Worm (Caenorhabditis elegans) whole organism, L1 larva: ENCODE data around the gene srbc-29.
A peak's percentile ranks its signal among the peaks of the same experiment; 100 is the strongest.

Experiments
- alr-1 ChIP-seq: fragments of 200-800 bp; sonication (Bioruptor generic); optimal IDR thresholded peaks from 2 replicates; lab custom pipeline; 2018; ENCODE audit warnings: borderline replicate concordance, mild to moderate bottlenecking, missing genetic modification characterization, missing compliant biosample characterization
- blmp-1 ChIP-seq: fragments of 150-350 bp; optimal IDR thresholded peaks from 2 replicates; lab custom pipeline; 2014; ENCODE audit warnings: missing biosample characterization, missing genetic modification characterization
- ceh-63 ChIP-seq: fragments of 200-800 bp; sonication (Bioruptor generic); optimal IDR thresholded peaks from 2 replicates; lab custom pipeline; 2018; ENCODE audit warnings: mild to moderate bottlenecking, missing genetic modification characterization, missing compliant biosample characterization
- dpl-1 ChIP-seq, 3 experiments: fragments of 150-350 bp in 2 of 3; sonication (generic microtip) in 1 of 3; optimal IDR thresholded peaks; 2 replicates each; lab custom pipeline; 2014 to 2017; ENCODE audit warnings: missing biosample characterization in 3 of 3, missing genetic modification characterization in 3 of 3, missing genetic modification reagents in 3 of 3
- efl-1 ChIP-seq, 4 experiments: fragments of 150-350 bp; optimal IDR thresholded peaks in 3 of 4; peaks in 1 of 4; 1 replicate in 1 of 4; 2 replicates in 3 of 4; lab custom pipeline; 2014; ENCODE audit warnings: missing biosample characterization in 2 of 4, missing genetic modification characterization in 2 of 4, missing genetic modification reagents in 2 of 4
- elt-2 ChIP-seq: sonication (generic microtip); optimal IDR thresholded peaks from 2 replicates; lab custom pipeline; 2016; ENCODE audit warnings: missing genetic modification characterization, mild to moderate bottlenecking, inconsistent platforms, missing compliant biosample characterization, missing genetic modification reagents
- elt-3 ChIP-seq, 6 experiments: fragments of 150-350 bp in 1 of 6; sonication (generic microtip); optimal IDR thresholded peaks; 2 replicates each; lab custom pipeline; 2017 to 2018; ENCODE audit warnings: missing biosample characterization in 6 of 6, missing genetic modification characterization in 6 of 6, inconsistent platforms in 1 of 6
- fkh-10 ChIP-seq: sonication (generic microtip); optimal IDR thresholded peaks from 2 replicates; lab custom pipeline; 2017; ENCODE audit warnings: missing biosample characterization, missing genetic modification reagents, missing genetic modification characterization
- fkh-8 ChIP-seq: sonication (generic microtip); optimal IDR thresholded peaks from 2 replicates; lab custom pipeline; 2016; ENCODE audit warnings: mild to moderate bottlenecking, missing genetic modification characterization, missing compliant biosample characterization
- hlh-17 ChIP-seq: fragments of 200-800 bp; sonication (Bioruptor generic); optimal IDR thresholded peaks from 2 replicates; lab custom pipeline; 2018; ENCODE audit warnings: missing genetic modification characterization, mild to moderate bottlenecking, missing compliant biosample characterization, moderate library complexity, borderline replicate concordance
- hpl-2 ChIP-seq: fragments of 150-350 bp; optimal IDR thresholded peaks from 2 replicates; lab custom pipeline; 2014; ENCODE audit warnings: missing biosample characterization, missing genetic modification reagents, missing genetic modification characterization
- isw-1 ChIP-seq: fragments of 200-800 bp; sonication (Bioruptor generic); IDR thresholded peaks from 2 replicates; pipeline ENCODE4 v1.3.6; 2022; ENCODE audit warnings: missing genetic modification characterization, missing compliant biosample characterization
- lin-13 ChIP-seq: fragments of 150-350 bp; optimal IDR thresholded peaks from 2 replicates; lab custom pipeline; 2014; ENCODE audit warnings: missing biosample characterization, missing genetic modification reagents, missing genetic modification characterization
- lin-14 ChIP-seq: fragments of 200-800 bp; sonication (Bioruptor generic); optimal IDR thresholded peaks from 2 replicates; lab custom pipeline; 2018; ENCODE audit warnings: mild to moderate bottlenecking, missing genetic modification characterization, moderate library complexity, missing compliant biosample characterization
- lin-35 ChIP-seq, 2 experiments: fragments of 150-350 bp; optimal IDR thresholded peaks; 2 replicates each; lab custom pipeline; 2014; ENCODE audit warnings: missing biosample characterization in 2 of 2, missing genetic modification characterization in 2 of 2, missing genetic modification reagents in 2 of 2
- mab-9 ChIP-seq: fragments of 200-800 bp; sonication (Bioruptor generic); IDR thresholded peaks from 2 replicates; pipeline ENCODE4 v1.3.6; 2022; ENCODE audit warnings: missing genetic modification reagents, missing genetic modification characterization, missing compliant biosample characterization
- mdl-1 ChIP-seq, 2 experiments: fragments of 150-350 bp; optimal IDR thresholded peaks; 2 replicates each; lab custom pipeline; 2014 to 2017; ENCODE audit warnings: missing biosample characterization in 2 of 2, missing genetic modification characterization in 2 of 2, inconsistent platforms in 1 of 2
- nhr-11 ChIP-seq: fragments of 150-350 bp; optimal IDR thresholded peaks from 2 replicates; lab custom pipeline; 2014; ENCODE audit warnings: missing biosample characterization, missing genetic modification characterization
- nhr-20 ChIP-seq: sonication (generic microtip); optimal IDR thresholded peaks from 2 replicates; lab custom pipeline; 2016; ENCODE audit warnings: mild to moderate bottlenecking, missing genetic modification characterization, missing compliant biosample characterization
- nhr-237 ChIP-seq: fragments of 150-350 bp; optimal IDR thresholded peaks from 2 replicates; lab custom pipeline; 2014; ENCODE audit warnings: missing biosample characterization, missing genetic modification characterization
- nhr-77 ChIP-seq: fragments of 150-350 bp; optimal IDR thresholded peaks from 2 replicates; lab custom pipeline; 2014; ENCODE audit warnings: missing biosample characterization, missing genetic modification characterization
- nhr-85 ChIP-seq: sonication (generic microtip); peaks from one replicate; lab custom pipeline; 2016; ENCODE audit warnings: missing genetic modification characterization, inconsistent platforms, missing compliant biosample characterization
- nhr-90 ChIP-seq: sonication (generic microtip); optimal IDR thresholded peaks from 2 replicates; lab custom pipeline; 2016; ENCODE audit warnings: mild to moderate bottlenecking, missing genetic modification characterization, missing compliant biosample characterization; ENCODE audit not compliant: poor library complexity
- pag-3 ChIP-seq: sonication (generic microtip); optimal IDR thresholded peaks from 2 replicates; lab custom pipeline; 2017; ENCODE audit warnings: missing genetic modification characterization, mild to moderate bottlenecking, missing compliant biosample characterization, antibody characterized with exemption, borderline replicate concordance; ENCODE audit not compliant: insufficient read depth
- pqm-1 ChIP-seq: sonication (generic microtip); optimal IDR thresholded peaks from 3 replicates; lab custom pipeline; 2017; ENCODE audit warnings: missing biosample characterization, missing genetic modification characterization
- snpc-4 ChIP-seq: fragments of 150-350 bp; optimal IDR thresholded peaks from 2 replicates; lab custom pipeline; 2014; ENCODE audit warnings: missing biosample characterization, missing genetic modification characterization
- snu-23 ChIP-seq: sonication (generic microtip); optimal IDR thresholded peaks from 2 replicates; lab custom pipeline; 2016; ENCODE audit warnings: missing genetic modification characterization, missing compliant biosample characterization
- zag-1 ChIP-seq: fragments of 150-350 bp; optimal IDR thresholded peaks from 2 replicates; lab custom pipeline; 2014; ENCODE audit warnings: missing biosample characterization, missing genetic modification characterization

srbc-29 gene

DNA sequence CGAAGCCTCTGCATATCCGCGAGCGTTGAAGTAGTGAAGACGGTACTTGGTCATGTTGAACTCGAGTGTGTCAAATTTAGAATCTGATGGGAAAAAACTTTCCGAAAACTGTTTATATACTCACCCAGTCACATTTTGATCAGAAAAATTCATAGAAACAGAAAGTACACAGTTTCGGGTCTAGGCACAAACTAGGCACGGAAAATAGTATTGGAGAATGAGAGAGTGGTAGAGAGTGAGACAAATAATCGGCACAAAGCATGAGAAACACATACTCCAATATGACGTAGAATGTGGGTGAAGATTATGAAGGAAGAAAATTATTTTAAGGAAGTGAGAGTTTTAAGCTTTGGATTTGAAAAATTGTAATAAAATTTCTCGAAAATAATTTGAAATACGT, 2.2 kb downstream of the srbc-29 start, which contains the start of gene gst-33:
Gene gst-33 (minus strand): TSS at position 127 of the 400 bp plus-strand sequence.
- TF ChIP-seq snu-23 (GFP tag; lab: Kevin White, UChicago) (peak; percentile 51), lin-35 (GFP tag; optimal IDR thresholded peaks at IDR 0.05; lab: Kevin White, UChicago) (peak in 1 of 2 experiments; percentile 44), dpl-1 (GFP tag; optimal IDR thresholded peaks at IDR 0.05; lab: Kevin White, UChicago) (peak in 1 of 3 experiments; percentile 9), nhr-77 (tag; lab: Kevin White, UChicago) (peak; percentile 16), mdl-1 (tag; optimal IDR thresholded peaks at IDR 0.05; lab: Kevin White, UChicago) (peak in 1 of 2 experiments; percentile 28), blmp-1 (tag; lab: Kevin White, UChicago) (peak; percentile 92), nhr-85 (peak; percentile 80), fkh-8 (tag; lab: Kevin White, UChicago) (no peak), elt-2 (peak; percentile 69), efl-1 (optimal IDR thresholded peaks at IDR 0.05; lab: Kevin White, UChicago) (peak; percentile 20 to 33), efl-1 (GFP tag; optimal IDR thresholded peaks at IDR 0.05 in 1 of 2; lab: Kevin White, UChicago) (peak in 1 of 2 experiments; percentile 85), hlh-17 (GFP tag; lab: Kevin White, UChicago) (no peak), nhr-20 (tag; lab: Kevin White, UChicago) (peak; percentile 69), elt-3 (tag; optimal IDR thresholded peaks at IDR 0.05; lab: Kevin White, UChicago) (peak in 1 of 6 experiments; percentile 26), nhr-90 (tag; lab: Kevin White, UChicago) (peak; percentile 40), snpc-4 (tag; lab: Kevin White, UChicago) (no peak)

DNA sequence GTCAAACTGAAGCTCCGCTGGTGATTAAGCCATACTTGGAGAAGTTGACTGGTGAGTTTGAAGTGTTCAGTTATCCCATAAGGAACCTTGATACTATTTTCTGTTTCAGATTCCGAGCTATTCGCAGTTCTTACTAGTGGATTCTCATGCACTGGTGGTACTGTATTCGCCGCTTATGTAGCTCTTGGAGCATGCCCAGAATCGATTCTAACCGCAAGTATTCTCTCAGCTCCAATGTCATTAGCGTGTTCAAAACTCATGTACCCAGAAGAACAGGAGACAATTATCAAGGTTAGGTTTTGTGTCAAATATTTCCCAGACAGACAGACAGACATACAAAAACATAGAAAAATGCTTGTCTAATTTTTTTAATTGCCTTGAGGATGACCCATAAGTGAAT, 5.8 kb downstream of the srbc-29 start:
- no peak for TF ChIP-seq ceh-63 (GFP tag; lab: Kevin White, UChicago)
- TF ChIP-seq alr-1 (tag; lab: Kevin White, UChicago) = no peak
- TF ChIP-seq elt-3 (tag; optimal IDR thresholded peaks at IDR 0.05; lab: Kevin White, UChicago) = no peak
- no peak for TF ChIP-seq fkh-10 (GFP tag; lab: Kevin White, UChicago)
- TF ChIP-seq isw-1 (GFP tag; lab: Robert Waterston, UW) = no peak
- no peak for TF ChIP-seq lin-14 (GFP tag; lab: Kevin White, UChicago)
- no peak for TF ChIP-seq efl-1 (optimal IDR thresholded peaks at IDR 0.05; lab: Kevin White, UChicago)
- TF ChIP-seq efl-1 (GFP tag; optimal IDR thresholded peaks at IDR 0.05 in 1 of 2; lab: Kevin White, UChicago) = no peak
- no peak for TF ChIP-seq dpl-1 (GFP tag; optimal IDR thresholded peaks at IDR 0.05; lab: Kevin White, UChicago)

DNA sequence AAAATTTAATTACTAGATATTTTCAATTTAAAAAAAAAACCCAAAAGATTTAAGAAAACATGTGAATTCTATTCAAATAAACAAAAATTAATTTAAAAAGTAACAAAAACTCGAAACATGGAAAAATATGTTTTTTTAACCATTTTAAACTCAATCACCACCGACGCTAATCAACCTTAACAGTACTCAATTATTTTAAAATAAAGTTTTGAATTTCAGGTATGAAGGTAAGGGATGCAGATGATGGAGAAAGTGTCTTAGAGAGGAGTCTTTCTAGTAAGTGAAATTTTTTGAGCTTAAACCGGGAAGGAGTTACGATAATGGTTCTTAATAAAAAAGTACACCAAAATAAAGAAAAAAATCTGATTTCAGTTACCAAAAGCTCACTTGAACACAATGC, 7.2 kb downstream of the srbc-29 start, which contains the start of gene slc-28.1:
Gene slc-28.1 (plus strand): TSS at position 301 of the 400 bp plus-strand sequence.
- TF ChIP-seq nhr-237 (tag; lab: Kevin White, UChicago) (no peak), efl-1 (optimal IDR thresholded peaks at IDR 0.05; lab: Kevin White, UChicago) (no peak), efl-1 (GFP tag; optimal IDR thresholded peaks at IDR 0.05 in 1 of 2; lab: Kevin White, UChicago) (peak in 1 of 2 experiments; percentile 34)
- TF ChIP-seq, all 84 proteins: peak for 1

DNA sequence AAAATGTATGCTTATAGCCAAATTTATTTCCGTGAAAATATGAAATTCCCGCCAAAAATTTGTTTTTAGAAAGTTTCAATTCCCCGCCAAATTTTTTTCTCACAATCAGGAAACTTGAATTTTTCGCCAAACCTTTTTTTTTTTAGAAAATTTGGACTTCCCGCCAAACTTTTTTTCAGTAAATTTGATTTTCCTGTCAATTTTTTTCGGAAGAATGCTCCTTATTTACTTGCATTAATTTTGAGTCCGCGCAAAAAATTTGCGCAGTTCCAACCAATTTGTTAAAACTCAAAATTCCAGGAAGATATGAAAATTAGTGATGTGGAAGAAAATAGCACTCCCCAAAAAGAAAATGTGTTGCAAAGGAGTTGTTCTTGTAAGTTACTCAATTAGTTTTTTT, 10.8 kb downstream of the srbc-29 start, which contains the start of gene slc-28.2:
Gene slc-28.2 (plus strand): TSS at position 301 of the 400 bp plus-strand sequence.
- TF ChIP-seq mab-9 = no peak
- no peak for TF ChIP-seq zag-1 (tag; lab: Kevin White, UChicago)
- TF ChIP-seq lin-13 (GFP tag; lab: Kevin White, UChicago) = no peak
- no peak for TF ChIP-seq nhr-11 (tag; lab: Kevin White, UChicago)
- TF ChIP-seq alr-1 (tag; lab: Kevin White, UChicago) = no peak
- no peak for TF ChIP-seq pqm-1 (tag; lab: Kevin White, UChicago)
- no peak for TF ChIP-seq hpl-2

DNA sequence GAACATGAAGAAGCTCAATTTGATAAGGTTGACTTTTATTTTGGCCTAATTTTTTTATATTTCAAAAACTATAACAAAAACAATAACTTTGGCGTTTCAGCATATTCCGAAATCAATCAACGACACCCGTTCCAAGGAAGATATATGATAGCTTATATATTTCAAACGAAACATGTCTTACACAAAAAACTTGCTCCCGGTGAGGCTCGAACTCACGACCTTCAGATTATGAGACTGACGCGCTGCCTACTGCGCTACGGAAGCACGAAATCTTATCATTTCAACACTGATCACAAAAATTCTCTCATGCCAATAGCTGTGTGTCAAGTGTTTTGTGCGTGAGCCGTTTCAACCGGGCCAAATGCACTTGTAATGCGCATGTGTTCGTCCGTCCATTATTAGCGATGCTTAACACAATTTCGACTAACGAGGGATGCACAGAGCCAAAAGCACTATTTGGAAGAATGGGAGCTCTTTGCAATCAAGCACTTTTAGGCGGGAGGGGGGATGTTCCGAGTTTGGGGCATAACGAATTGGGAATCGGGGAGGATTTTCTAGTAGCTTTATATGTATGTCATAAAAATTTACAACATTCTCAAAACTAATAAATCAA, 15.4 kb downstream of the srbc-29 start:
- TF ChIP-seq efl-1 (optimal IDR thresholded peaks at IDR 0.05; lab: Kevin White, UChicago) = no peak
- peak in 1 of 2 experiments; percentile 55 for TF ChIP-seq efl-1 (GFP tag; optimal IDR thresholded peaks at IDR 0.05 in 1 of 2; lab: Kevin White, UChicago)
- TF ChIP-seq pag-3 = no peak
- TF ChIP-seq, all 84 proteins: peak for 1
